Fruit fly (Drosophila melanogaster): ENCODE data around the gene Root.
A peak's percentile ranks its signal among the peaks of the same experiment; 100 is the strongest.

The Root gene

dm6 chr3R:24141013-24141592, 28.0 kb downstream of the Root start, which contains the start of gene Kal1 (continued):
- TF ChIP-seq Ets96B (tag; optimal IDR thresholded peaks at IDR 0.05), result peak; percentile 99
- peak; percentile 98 for TF ChIP-seq CG3919 (GFP tag; optimal IDR thresholded peaks at IDR 0.05)
- peak; percentile 98 for TF ChIP-seq CG6854 (GFP tag; optimal IDR thresholded peaks at IDR 0.05)
- TF ChIP-seq CG6808 (GFP tag; optimal IDR thresholded peaks at IDR 0.05), result peak; percentile 98
- TF ChIP-seq Eip93F (GFP tag; optimal IDR thresholded peaks at IDR 0.05), result peak; percentile 97
- peak; percentile 84 for TF ChIP-seq CG31627 (GFP tag; optimal IDR thresholded peaks at IDR 0.05)
- TF ChIP-seq CG11902 (GFP tag; optimal IDR thresholded peaks at IDR 0.05), result peak; percentile 92
- TF ChIP-seq CG8319 (GFP tag; optimal IDR thresholded peaks at IDR 0.05), result peak; percentile 94
- peak; percentile 96 for TF ChIP-seq CG6276 (GFP tag; optimal IDR thresholded peaks at IDR 0.05)
- TF ChIP-seq topi (GFP tag; optimal IDR thresholded peaks at IDR 0.05), result peak; percentile 93
- TF ChIP-seq spab (GFP tag; optimal IDR thresholded peaks at IDR 0.05), result peak; percentile 98
- peak; percentile 92 for TF ChIP-seq dac (GFP tag; optimal IDR thresholded peaks at IDR 0.05)
- TF ChIP-seq CG1621 (tag; optimal IDR thresholded peaks at IDR 0.05), result peak; percentile 97
- TF ChIP-seq Hr38 (GFP tag; optimal IDR thresholded peaks at IDR 0.05), result no peak
- peak; percentile 92 for TF ChIP-seq Met (GFP tag; optimal IDR thresholded peaks at IDR 0.05)
- TF ChIP-seq Ets21C (GFP tag; optimal IDR thresholded peaks at IDR 0.05), result peak; percentile 76
- TF ChIP-seq Eip78C (GFP tag), result peak; percentile 99
- peak; percentile 93 for TF ChIP-seq Sox14 (GFP tag; optimal IDR thresholded peaks at IDR 0.05)
- TF ChIP-seq CG10631 (GFP tag; optimal IDR thresholded peaks at IDR 0.05), result peak; percentile 97
- peak; percentile 93 for TF ChIP-seq Lpt (GFP tag; optimal IDR thresholded peaks at IDR 0.05)
- peak; percentile 91 for TF ChIP-seq cyc (GFP tag; optimal IDR thresholded peaks at IDR 0.05)

- TF ChIP-seq Gug (GFP tag; IDR thresholded peaks at IDR 0.05) (peak; percentile 61), CG6854 (GFP tag; optimal IDR thresholded peaks at IDR 0.05) (peak; percentile 21), Sox15 (GFP tag; optimal IDR thresholded peaks at IDR 0.05) (peak; percentile 76), svp (GFP tag) (peak; percentile 91), Smox (GFP tag; optimal IDR thresholded peaks at IDR 0.05) (peak; percentile 73), Eip78C (GFP tag) (peak; percentile 96), Lpt (GFP tag; optimal IDR thresholded peaks at IDR 0.05) (peak; percentile 69), acj6 (GFP tag; optimal IDR thresholded peaks at IDR 0.05) (peak; percentile 84), Sox14 (GFP tag; optimal IDR thresholded peaks at IDR 0.05) (peak; percentile 83), CG8119 (GFP tag; IDR thresholded peaks at IDR 0.05) (peak; percentile 79), Ets21C (GFP tag; optimal IDR thresholded peaks at IDR 0.05) (peak; percentile 66), CG3919 (GFP tag; optimal IDR thresholded peaks at IDR 0.05) (peak; percentile 91), CG8632 (GFP tag; optimal IDR thresholded peaks at IDR 0.05) (peak; percentile 79), CG6792 (GFP tag; optimal IDR thresholded peaks at IDR 0.05) (peak; percentile 91), Ets96B (tag; optimal IDR thresholded peaks at IDR 0.05) (peak; percentile 87), net (GFP tag; optimal IDR thresholded peaks at IDR 0.05) (peak; percentile 77), CG10669 (GFP tag; optimal IDR thresholded peaks at IDR 0.05) (peak; percentile 87), dsx (GFP tag; optimal IDR thresholded peaks at IDR 0.05; ENCODE audit: poor library complexity, severe bottlenecking) (peak; percentile 87), CG6808 (GFP tag; optimal IDR thresholded peaks at IDR 0.05) (peak; percentile 89), Hr38 (GFP tag; optimal IDR thresholded peaks at IDR 0.05) (no peak), topi (GFP tag; optimal IDR thresholded peaks at IDR 0.05) (peak; percentile 83), CG9139 (GFP tag; optimal IDR thresholded peaks at IDR 0.05) (peak; percentile 82), CG31627 (GFP tag; optimal IDR thresholded peaks at IDR 0.05) (peak; percentile 80), Hr39 (GFP tag; optimal IDR thresholded peaks at IDR 0.05) (peak; percentile 83), CG8319 (GFP tag; optimal IDR thresholded peaks at IDR 0.05) (peak; percentile 82), CG1621 (tag; optimal IDR thresholded peaks at IDR 0.05) (peak; percentile 84), esn (GFP tag; optimal IDR thresholded peaks at IDR 0.05) (peak; percentile 87), eg (GFP tag; IDR thresholded peaks at IDR 0.05) (peak; percentile 86), Hr4 (GFP tag; optimal IDR thresholded peaks at IDR 0.05) (peak; percentile 79), salr (GFP tag; optimal IDR thresholded peaks at IDR 0.05) (peak; percentile 59 to 77), ss (GFP tag; optimal IDR thresholded peaks at IDR 0.05) (peak; percentile 86 to 92), Sox102F (GFP tag; optimal IDR thresholded peaks at IDR 0.05) (peak; percentile 74), CG11902 (GFP tag; optimal IDR thresholded peaks at IDR 0.05) (peak; percentile 84), fd59A (GFP tag; optimal IDR thresholded peaks at IDR 0.05) (peak; percentile 86), Eip75B (GFP tag; optimal IDR thresholded peaks at IDR 0.05) (peak; percentile 90), Eip93F (GFP tag; optimal IDR thresholded peaks at IDR 0.05) (peak; percentile 47), Met (GFP tag; optimal IDR thresholded peaks at IDR 0.05) (peak; percentile 85), CG34406 (GFP tag; optimal IDR thresholded peaks at IDR 0.05) (peak; percentile 77), CG3032 (tag; optimal IDR thresholded peaks at IDR 0.05) (peak; percentile 92), OdsH (GFP tag; optimal IDR thresholded peaks at IDR 0.05) (peak; percentile 86), Blimp-1 (GFP tag; optimal IDR thresholded peaks at IDR 0.05) (peak; percentile 49)
Measured at dm6 chr3R:24142971-24143370, 29.9 kb downstream of the Root start.

Data from whole organism, prepupa.